Fruit fly (Drosophila melanogaster) whole organism, embryonic: Measurements from ENCODE around the gene Mer.

Source experiments
- ATbp ChIP-seq: fragments of 200-800 bp; sonication (Bioruptor generic); optimal IDR thresholded peaks from 2 replicates; lab custom pipeline; 2017; ENCODE audit warnings: missing biosample characterization, mild to moderate bottlenecking, missing genetic modification characterization, missing genetic modification reagents
- Asciz ChIP-seq: fragments of 200-800 bp; sonication (Bioruptor generic); optimal IDR thresholded peaks from 2 replicates; lab custom pipeline; 2017; ENCODE audit warnings: missing biosample characterization, mild to moderate bottlenecking, missing genetic modification characterization, missing genetic modification reagents
- B-H1 ChIP-seq: fragments of 200-800 bp; sonication (Bioruptor generic); IDR thresholded peaks from 3 replicates; pipeline ENCODE4 v1.3.6; 2022; ENCODE audit warnings: missing biosample characterization, missing genetic modification characterization
- CG10267 ChIP-seq: fragments of 200-800 bp; sonication (Bioruptor generic); optimal IDR thresholded peaks from 2 replicates; lab custom pipeline; 2018; ENCODE audit warnings: missing biosample characterization, mild to moderate bottlenecking, missing genetic modification characterization, moderate library complexity
- CG12071 ChIP-seq: fragments of 200-800 bp; sonication (Bioruptor generic); optimal IDR thresholded peaks from 3 replicates; lab custom pipeline; 2018; ENCODE audit warnings: missing biosample characterization, mild to moderate bottlenecking, missing genetic modification characterization
- CG12219 ChIP-seq: fragments of 200-800 bp; sonication (Bioruptor generic); optimal IDR thresholded peaks from 3 replicates; lab custom pipeline; 2018; ENCODE audit warnings: missing biosample characterization, mild to moderate bottlenecking, missing genetic modification characterization
- CG12391 ChIP-seq: fragments of 200-800 bp; sonication (Bioruptor generic); optimal IDR thresholded peaks from 3 replicates; lab custom pipeline; 2018; ENCODE audit warnings: missing biosample characterization, mild to moderate bottlenecking, missing genetic modification characterization, moderate library complexity
- CG12659 ChIP-seq: fragments of 200-800 bp; sonication (Bioruptor generic); optimal IDR thresholded peaks from 3 replicates; lab custom pipeline; 2017; ENCODE audit warnings: mild to moderate bottlenecking, missing biosample characterization, missing genetic modification reagents, missing genetic modification characterization
- CG13123 ChIP-seq: fragments of 200-800 bp; sonication (Bioruptor generic); optimal IDR thresholded peaks from 2 replicates; lab custom pipeline; 2016; ENCODE audit warnings: missing biosample characterization, missing genetic modification characterization
- CG14014 ChIP-seq: fragments of 200-800 bp; sonication (Bioruptor generic); IDR thresholded peaks from 2 replicates; pipeline ENCODE4 v1.3.6; 2022; ENCODE audit warnings: missing biosample characterization, missing genetic modification characterization
- CG14965 ChIP-seq: fragments of 200-800 bp; sonication (Bioruptor generic); optimal IDR thresholded peaks from 2 replicates; lab custom pipeline; 2016; ENCODE audit warnings: missing biosample characterization, missing genetic modification characterization, borderline replicate concordance
- CG1647 ChIP-seq: fragments of 200-800 bp; sonication (Bioruptor generic); optimal IDR thresholded peaks from 3 replicates; lab custom pipeline; 2016; ENCODE audit warnings: missing biosample characterization, missing genetic modification characterization
- CG30403 ChIP-seq: fragments of 200-800 bp; sonication (Bioruptor generic); optimal IDR thresholded peaks from 3 replicates; lab custom pipeline; 2016; ENCODE audit warnings: missing biosample characterization, missing genetic modification characterization
- CG30431 ChIP-seq: fragments of 200-800 bp; sonication (Bioruptor generic); optimal IDR thresholded peaks from 2 replicates; lab custom pipeline; 2017; ENCODE audit warnings: missing biosample characterization, missing genetic modification characterization
- CG31224 ChIP-seq: fragments of 200-800 bp; sonication (Bioruptor generic); IDR thresholded peaks from 2 replicates; pipeline ENCODE4 v1.3.6; 2022; ENCODE audit warnings: missing biosample characterization, missing genetic modification characterization
- CG4282 ChIP-seq: fragments of 200-800 bp; sonication (Bioruptor generic); optimal IDR thresholded peaks from 2 replicates; lab custom pipeline; 2016; ENCODE audit warnings: missing biosample characterization, missing genetic modification characterization
- CG6272 ChIP-seq: fragments of 200-800 bp; sonication (Bioruptor generic); IDR thresholded peaks from 2 replicates; pipeline ENCODE4 v1.3.6; 2022; ENCODE audit warnings: missing biosample characterization, missing genetic modification characterization
- CG6791 ChIP-seq: fragments of 200-800 bp; sonication (Bioruptor generic); IDR thresholded peaks from 3 replicates; pipeline ENCODE4 v1.3.6; 2022; ENCODE audit warnings: missing biosample characterization, missing genetic modification characterization; ENCODE audit not compliant: partially characterized antibody
- CG7839 ChIP-seq: fragments of 200-800 bp; sonication (Bioruptor generic); optimal IDR thresholded peaks from 3 replicates; lab custom pipeline; 2018; ENCODE audit warnings: missing biosample characterization, mild to moderate bottlenecking, missing genetic modification characterization, moderate library complexity
- CG8089 ChIP-seq: fragments of 200-800 bp; sonication (Bioruptor generic); optimal IDR thresholded peaks from 3 replicates; lab custom pipeline; 2016; ENCODE audit warnings: missing biosample characterization, missing genetic modification characterization
- CG9817 ChIP-seq: fragments of 200-800 bp; sonication (Bioruptor generic); optimal IDR thresholded peaks from 2 replicates; lab custom pipeline; 2018; ENCODE audit warnings: missing biosample characterization, mild to moderate bottlenecking, missing genetic modification characterization, moderate library complexity
- Deaf1 ChIP-seq: fragments of 200-800 bp; optimal IDR thresholded peaks from 3 replicates; lab custom pipeline; 2019; ENCODE audit warnings: missing biosample characterization, mild to moderate bottlenecking, missing genetic modification characterization, moderate library complexity
- Dref ChIP-seq: fragments of 200-800 bp; sonication (Bioruptor generic); IDR thresholded peaks from 2 replicates; pipeline ENCODE4 v1.3.6; 2022; ENCODE audit warnings: missing biosample characterization, missing genetic modification characterization
- Hey ChIP-seq: fragments of 200-800 bp; sonication (Bioruptor generic); optimal IDR thresholded peaks from 3 replicates; lab custom pipeline; 2018; ENCODE audit warnings: missing biosample characterization, mild to moderate bottlenecking, missing genetic modification characterization
- Hmx ChIP-seq: fragments of 200-800 bp; sonication (Bioruptor generic); optimal IDR thresholded peaks from 2 replicates; lab custom pipeline; 2016; ENCODE audit warnings: missing biosample characterization, missing genetic modification characterization
- Med ChIP-seq: fragments of 200-800 bp; sonication (Bioruptor generic); peaks from one replicate; lab custom pipeline; 2016; ENCODE audit warnings: missing biosample characterization, missing genetic modification characterization, mild to moderate bottlenecking, inconsistent platforms, moderate library complexity
- Meics ChIP-seq: fragments of 200-800 bp; sonication (Bioruptor generic); optimal IDR thresholded peaks from 2 replicates; lab custom pipeline; 2017; ENCODE audit warnings: missing biosample characterization, mild to moderate bottlenecking, missing genetic modification characterization
- PHDP ChIP-seq: fragments of 200-800 bp; sonication (Bioruptor generic); optimal IDR thresholded peaks from 3 replicates; lab custom pipeline; 2018; ENCODE audit warnings: missing biosample characterization, mild to moderate bottlenecking, missing genetic modification characterization, moderate library complexity
- Rx ChIP-seq: fragments of 200-800 bp; sonication (Bioruptor generic); IDR thresholded peaks from 2 replicates; pipeline ENCODE4 v1.3.6; 2022; ENCODE audit warnings: missing biosample characterization, missing genetic modification characterization
- YL-1 ChIP-seq: fragments of 200-800 bp; sonication (Bioruptor generic); optimal IDR thresholded peaks from 3 replicates; lab custom pipeline; 2017; ENCODE audit warnings: missing biosample characterization, mild to moderate bottlenecking, missing genetic modification characterization
- abd-A ChIP-seq: fragments of 200-800 bp; sonication (Bioruptor generic); optimal IDR thresholded peaks from 3 replicates; lab custom pipeline; 2019; ENCODE audit warnings: missing biosample characterization, mild to moderate bottlenecking, missing genetic modification characterization, moderate library complexity
- az2 ChIP-seq: fragments of 200-800 bp; sonication (Bioruptor generic); optimal IDR thresholded peaks from 3 replicates; lab custom pipeline; 2016; ENCODE audit warnings: missing biosample characterization, missing genetic modification characterization
- btn ChIP-seq: fragments of 200-800 bp; sonication (Bioruptor generic); optimal IDR thresholded peaks from 2 replicates; lab custom pipeline; 2016; ENCODE audit warnings: missing biosample characterization, missing genetic modification characterization
- cas ChIP-seq: fragments of 200-800 bp; sonication (Bioruptor generic); IDR thresholded peaks from 2 replicates; pipeline ENCODE4 v1.3.6; 2022; ENCODE audit warnings: missing biosample characterization, missing genetic modification characterization
- chn ChIP-seq: fragments of 200-800 bp; sonication (Bioruptor generic); optimal IDR thresholded peaks from 2 replicates; lab custom pipeline; 2016; ENCODE audit warnings: missing biosample characterization, missing genetic modification characterization
- danr ChIP-seq: fragments of 200-800 bp; sonication (Bioruptor generic); IDR thresholded peaks from 2 replicates; pipeline ENCODE4 v1.3.6; 2022; ENCODE audit warnings: missing biosample characterization, missing genetic modification characterization
- dm ChIP-seq: fragments of 200-800 bp; sonication (Bioruptor generic); optimal IDR thresholded peaks from 3 replicates; lab custom pipeline; 2016; ENCODE audit warnings: missing biosample characterization, missing genetic modification characterization
- eve ChIP-seq, 2 experiments: fragments of >200 bp; optimal IDR thresholded peaks; 2 replicates each; lab custom pipeline; 2017; ENCODE audit warnings: missing biosample characterization in 2 of 2, missing genetic modification characterization in 2 of 2
- fru ChIP-seq: fragments of >200 bp; optimal IDR thresholded peaks from 2 replicates; lab custom pipeline; 2017
- grau ChIP-seq: fragments of 200-800 bp; optimal IDR thresholded peaks from 3 replicates; lab custom pipeline; 2019; ENCODE audit warnings: missing biosample characterization, mild to moderate bottlenecking, missing genetic modification characterization, moderate library complexity
- inv ChIP-seq: fragments of 200-800 bp; sonication (Bioruptor generic); IDR thresholded peaks from 2 replicates; pipeline ENCODE4 v1.3.6; 2022; ENCODE audit warnings: missing biosample characterization, missing genetic modification characterization; ENCODE audit not compliant: partially characterized antibody
- jing ChIP-seq: fragments of 200-800 bp; sonication (Bioruptor generic); optimal IDR thresholded peaks from 2 replicates; lab custom pipeline; 2018; ENCODE audit warnings: missing biosample characterization, mild to moderate bottlenecking, missing genetic modification characterization
- klu ChIP-seq: fragments of 200-800 bp; sonication (Bioruptor generic); IDR thresholded peaks from 2 replicates; pipeline ENCODE4 v1.3.6; 2022; ENCODE audit warnings: missing biosample characterization, missing genetic modification characterization
- pzg ChIP-seq: fragments of 200-800 bp; sonication (Bioruptor generic); optimal IDR thresholded peaks from 3 replicates; lab custom pipeline; 2018; ENCODE audit warnings: missing biosample characterization, mild to moderate bottlenecking, missing genetic modification characterization, moderate library complexity
- run ChIP-seq: fragments of 200-800 bp; sonication (Bioruptor generic); optimal IDR thresholded peaks from 3 replicates; lab custom pipeline; 2018; ENCODE audit warnings: missing biosample characterization, mild to moderate bottlenecking, missing genetic modification characterization
- sc ChIP-seq, 3 experiments: fragments of >200 bp in 2 of 3; fragments of 200-800 bp in 1 of 3; sonication (Bioruptor generic) in 1 of 3; optimal IDR thresholded peaks; 2 replicates in 2 of 3; 3 replicates in 1 of 3; lab custom pipeline; 2017; ENCODE audit warnings: mild to moderate bottlenecking in 1 of 3, missing biosample characterization in 1 of 3, missing genetic modification characterization in 1 of 3, missing genetic modification reagents in 1 of 3
- sim ChIP-seq: fragments of 200-800 bp; sonication (Bioruptor generic); IDR thresholded peaks from 2 replicates; pipeline ENCODE4 v1.3.6; 2022; ENCODE audit warnings: missing biosample characterization, missing genetic modification characterization
- sna ChIP-seq: fragments of 200-800 bp; sonication (Bioruptor generic); IDR thresholded peaks from 2 replicates; pipeline ENCODE4 v1.3.6; 2022; ENCODE audit warnings: missing biosample characterization, missing genetic modification characterization; ENCODE audit not compliant: partially characterized antibody
- stwl ChIP-seq: fragments of 200-800 bp; sonication (Bioruptor generic); optimal IDR thresholded peaks from 3 replicates; lab custom pipeline; 2018; ENCODE audit warnings: missing biosample characterization, mild to moderate bottlenecking, missing genetic modification characterization, moderate library complexity

Mer gene

dm6 chrX:19692951-19693698, at the start of gene Mer (continued):
- TF ChIP-seq CG14965 (GFP tag; lab: Kevin White, UChicago) (peak; percentile 29), Hey (tag; lab: Kevin White, UChicago) (no peak), CG12391 (peak; percentile 82), CG7839 (tag; lab: Kevin White, UChicago) (peak; percentile 85), CG1647 (GFP tag; lab: Kevin White, UChicago) (peak; percentile 62), Deaf1 (tag; lab: Kevin White, UChicago) (peak; percentile 54), CG10267 (tag; lab: Kevin White, UChicago) (peak; percentile 71), abd-A (tag; lab: Kevin White, UChicago) (no peak), eve (GFP tag; optimal IDR thresholded peaks at IDR 0.05; lab: Kevin White, UChicago) (no peak), grau (tag; lab: Kevin White, UChicago) (peak; percentile 85), btn (GFP tag; lab: Kevin White, UChicago) (peak; percentile 74), fru (lab: Kevin White, UChicago) (no peak), Asciz (no peak), run (peak; percentile 52), CG30403 (peak; percentile 84), CG6791 (no peak), CG12659 (GFP tag; lab: Kevin White, UChicago) (peak; percentile 90), Dref (0 out of 2 replicates have a peak, but pooled peaks have one; percentile 25), dm (GFP tag; lab: Kevin White, UChicago) (peak; percentile 59), CG9817 (tag; lab: Kevin White, UChicago) (peak; percentile 78), cas (peak; percentile 82), sim (peak; percentile 67), Rx (GFP tag; lab: Robert Waterston, UW) (peak; percentile 63), Hmx (GFP tag; lab: Kevin White, UChicago) (peak; percentile 49), CG14014 (peak; percentile 76), CG6272 (peak; percentile 54; the same call in 1 of the 2 replicates), pzg (peak; percentile 55), CG13123 (GFP tag; lab: Kevin White, UChicago) (peak; percentile 40), CG4282 (GFP tag; lab: Kevin White, UChicago) (peak; percentile 73), CG8089 (peak; percentile 71), CG31224 (GFP tag; lab: Robert Waterston, UW) (peak; percentile 63), Med (peak; percentile 99), PHDP (tag; lab: Kevin White, UChicago) (peak; percentile 89), danr (GFP tag; lab: Robert Waterston, UW) (no peak), CG30431 (GFP tag; lab: Kevin White, UChicago) (peak; percentile 67), jing (GFP tag; lab: Kevin White, UChicago) (no peak), YL-1 (GFP tag; lab: Kevin White, UChicago) (peak; percentile 71), Meics (GFP tag; lab: Kevin White, UChicago) (peak; percentile 90), chn (GFP tag; lab: Kevin White, UChicago) (peak; percentile 77), sna (GFP tag; lab: Robert Waterston, UW) (no peak), CG12071 (peak; percentile 90), ATbp (peak; percentile 73), inv (GFP tag; lab: Robert Waterston, UW) (no peak), klu (GFP tag; lab: Robert Waterston, UW) (peak; percentile 51; the same call in 1 of the 2 replicates), sc (optimal IDR thresholded peaks at IDR 0.05; lab: Kevin White, UChicago) (no peak), sc (GFP tag; optimal IDR thresholded peaks at IDR 0.05; lab: Kevin White, UChicago) (no peak), CG12219 (peak; percentile 86), stwl (peak; percentile 59), az2 (GFP tag; lab: Kevin White, UChicago) (peak; percentile 67), B-H1 (GFP tag; lab: Robert Waterston, UW) (peak; percentile 49; the same call in 2 of the 3 replicates)
